Worm (Caenorhabditis elegans): ENCODE results near the gene bath-44.

The bath-44 gene

DNA sequence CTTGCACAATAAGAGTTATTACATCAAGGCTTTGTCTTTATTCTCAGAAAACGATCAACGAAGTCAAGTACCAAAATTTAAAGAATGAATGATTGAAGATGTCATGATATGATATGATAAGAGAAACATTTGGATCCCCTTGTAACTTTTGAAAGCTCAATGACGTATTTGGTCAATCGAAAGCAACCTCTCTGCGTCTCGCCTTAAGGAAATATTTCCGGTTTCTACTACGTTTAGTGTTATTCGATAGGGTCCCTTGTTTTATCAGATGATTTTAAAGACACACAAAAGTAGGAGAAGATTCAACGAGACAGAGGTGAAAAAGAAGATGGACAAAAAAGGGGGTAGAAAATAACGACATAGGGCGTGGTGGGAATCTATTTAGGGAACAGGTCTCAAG, 18.5 kb downstream of the bath-44 start:
- TF ChIP-seq bed-3 (GFP tag; optimal IDR thresholded peaks at IDR 0.05): no peak
- no peak for TF ChIP-seq lin-13 (tag; optimal IDR thresholded peaks at IDR 0.05)
- no peak for TF ChIP-seq mep-1 (tag; optimal IDR thresholded peaks at IDR 0.05)

DNA sequence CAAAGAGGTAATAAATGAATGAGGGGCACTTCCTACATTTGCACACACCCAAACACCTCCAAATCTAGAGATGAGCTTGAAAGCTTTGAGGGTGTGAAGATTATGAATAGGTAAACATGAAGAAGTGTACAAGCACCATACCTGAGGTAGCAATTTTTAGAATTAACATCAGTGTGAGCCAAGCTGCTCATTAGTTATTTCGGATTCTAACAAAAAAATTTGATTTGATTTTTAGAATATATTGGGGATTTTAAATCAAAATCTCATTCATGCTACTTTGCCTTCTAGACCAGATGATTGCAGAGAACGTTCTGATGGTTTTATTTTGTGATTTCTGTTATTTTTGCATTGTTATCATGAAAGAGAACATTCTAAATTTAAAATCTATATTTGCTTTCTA, 19.0 kb downstream of the bath-44 start:
- no peak for TF ChIP-seq mep-1 (tag; optimal IDR thresholded peaks at IDR 0.05)
- TF ChIP-seq unc-62 (GFP tag; optimal IDR thresholded peaks at IDR 0.05): no peak
- no peak for TF ChIP-seq nhr-12 (tag; optimal IDR thresholded peaks at IDR 0.05)
- no peak for TF ChIP-seq M03D4.4 (tag; optimal IDR thresholded peaks at IDR 0.05)

DNA sequence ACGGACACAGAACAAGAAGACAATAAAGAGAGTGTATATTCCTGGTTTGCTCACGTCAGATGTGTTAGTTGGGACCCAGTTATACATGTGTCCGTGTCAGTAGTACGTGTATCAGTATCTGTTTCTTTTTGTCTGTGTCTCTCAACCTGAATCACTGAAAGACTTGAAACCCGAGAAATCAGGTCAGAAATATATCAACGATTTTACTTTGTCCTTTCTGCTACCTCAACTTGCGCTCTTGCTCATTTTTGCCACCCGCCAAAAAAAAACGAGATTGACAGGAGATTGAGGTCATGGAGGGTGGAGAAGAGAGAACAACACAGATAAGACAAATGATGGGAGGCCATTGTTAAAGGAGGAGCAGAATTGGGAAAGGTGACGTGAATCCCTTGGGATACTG, 24.8 kb downstream of the bath-44 start:
- TF ChIP-seq sptf-1 (tag; optimal IDR thresholded peaks at IDR 0.05): no peak
- no peak for TF ChIP-seq nhr-28 (tag; optimal IDR thresholded peaks at IDR 0.05)
- no peak for TF ChIP-seq hlh-1 (tag; optimal IDR thresholded peaks at IDR 0.05)
- no peak for TF ChIP-seq ceh-43 (GFP tag; optimal IDR thresholded peaks at IDR 0.05)
- TF ChIP-seq elt-1 (tag; optimal IDR thresholded peaks at IDR 0.05; ENCODE audit: borderline replicate concordance, insufficient read depth): no peak
- TF ChIP-seq mls-2 (tag; optimal IDR thresholded peaks at IDR 0.05): no peak
- TF ChIP-seq elt-3 (tag; optimal IDR thresholded peaks at IDR 0.05): no peak
- no peak for TF ChIP-seq nhr-237 (tag; optimal IDR thresholded peaks at IDR 0.05)
- TF ChIP-seq M03D4.4 (tag; optimal IDR thresholded peaks at IDR 0.05): no peak
- no peak for TF ChIP-seq zip-8 (tag; optimal IDR thresholded peaks at IDR 0.05)
- no peak for TF ChIP-seq mab-5 (tag; optimal IDR thresholded peaks at IDR 0.05)

DNA sequence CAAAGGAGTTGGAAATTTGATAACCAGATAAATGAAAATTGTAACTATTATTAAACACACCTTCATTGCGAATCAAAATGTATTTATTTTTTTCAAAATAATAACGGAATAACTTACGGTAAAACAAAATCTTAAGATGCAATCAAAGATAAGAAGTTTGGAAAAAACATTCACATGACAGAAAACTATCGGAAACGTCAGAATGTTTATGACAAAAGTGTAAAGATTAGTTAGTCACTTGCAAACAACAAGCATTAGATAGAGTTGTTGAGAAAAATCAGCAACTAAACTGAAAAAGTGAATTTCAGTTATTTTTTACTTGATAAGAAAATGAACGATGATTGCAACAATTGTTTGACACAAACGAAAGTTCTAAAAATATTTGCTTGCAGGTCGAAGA, 25.4 kb downstream of the bath-44 start:
- TF ChIP-seq pha-4 (tag; optimal IDR thresholded peaks at IDR 0.05) (no peak), unc-120 (tag; optimal IDR thresholded peaks at IDR 0.05; ENCODE audit: poor library complexity, severe bottlenecking) (no peak), lin-13 (tag; optimal IDR thresholded peaks at IDR 0.05) (no peak), ces-1 (GFP tag; optimal IDR thresholded peaks at IDR 0.05) (no peak), ceh-43 (GFP tag; optimal IDR thresholded peaks at IDR 0.05) (no peak), tbx-8 (GFP tag; optimal IDR thresholded peaks at IDR 0.05) (no peak), lsy-2 (tag; optimal IDR thresholded peaks at IDR 0.05) (no peak), hlh-1 (tag; optimal IDR thresholded peaks at IDR 0.05) (no peak), bed-3 (GFP tag; optimal IDR thresholded peaks at IDR 0.05) (no peak)

DNA sequence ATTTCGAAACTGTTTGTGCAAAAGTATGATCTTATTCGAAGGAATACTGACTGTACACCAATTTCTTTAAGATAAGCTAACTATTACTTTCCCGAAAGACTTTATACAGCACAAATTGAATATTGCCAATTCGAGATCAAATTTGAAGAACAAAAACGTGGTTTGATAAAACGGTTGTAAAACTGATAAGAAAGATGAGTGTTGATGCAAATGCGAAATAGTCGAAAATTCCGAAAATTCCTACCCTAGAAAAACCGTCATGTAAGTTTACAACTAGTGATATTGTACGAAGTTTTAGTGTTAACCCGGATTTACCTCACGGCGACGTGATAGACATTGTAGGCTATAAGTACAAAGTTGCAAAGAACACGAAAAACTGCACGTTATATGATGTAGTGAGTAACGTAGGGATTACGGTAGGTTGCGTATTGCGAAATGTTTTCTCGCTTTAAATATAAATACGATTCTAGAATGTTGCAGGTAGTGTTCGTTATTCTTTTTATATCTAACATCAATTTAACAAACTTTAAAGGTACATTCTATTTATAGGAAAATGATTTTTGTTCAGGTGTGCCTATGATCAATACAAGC, 26.1 kb downstream of the bath-44 start:
- TF ChIP-seq nhr-76 (tag; optimal IDR thresholded peaks at IDR 0.05): no peak
- TF ChIP-seq flh-1 (GFP tag; optimal IDR thresholded peaks at IDR 0.05): no peak
- no peak for TF ChIP-seq ham-2 (GFP tag; optimal IDR thresholded peaks at IDR 0.05)
- TF ChIP-seq ceh-43 (GFP tag; optimal IDR thresholded peaks at IDR 0.05): no peak
- TF ChIP-seq tbx-8 (GFP tag; optimal IDR thresholded peaks at IDR 0.05): no peak
- no peak for TF ChIP-seq ceh-83 (GFP tag; optimal IDR thresholded peaks at IDR 0.05)
- no peak for TF ChIP-seq mab-5 (tag; optimal IDR thresholded peaks at IDR 0.05)
- no peak for TF ChIP-seq bed-3 (GFP tag; optimal IDR thresholded peaks at IDR 0.05)
- no peak for TF ChIP-seq unc-120 (tag; optimal IDR thresholded peaks at IDR 0.05; ENCODE audit: poor library complexity, severe bottlenecking)
- TF ChIP-seq unc-39 (tag; optimal IDR thresholded peaks at IDR 0.05): no peak
- no peak for TF ChIP-seq nhr-12 (tag; optimal IDR thresholded peaks at IDR 0.05)
- TF ChIP-seq nhr-28 (tag; optimal IDR thresholded peaks at IDR 0.05): no peak
- no peak for TF ChIP-seq lin-32 (GFP tag; optimal IDR thresholded peaks at IDR 0.05)
- no peak for TF ChIP-seq lin-13 (tag; optimal IDR thresholded peaks at IDR 0.05)
- no peak for TF ChIP-seq cnd-1 (tag; optimal IDR thresholded peaks at IDR 0.05)
- no peak for TF ChIP-seq ces-1 (GFP tag; optimal IDR thresholded peaks at IDR 0.05)

DNA sequence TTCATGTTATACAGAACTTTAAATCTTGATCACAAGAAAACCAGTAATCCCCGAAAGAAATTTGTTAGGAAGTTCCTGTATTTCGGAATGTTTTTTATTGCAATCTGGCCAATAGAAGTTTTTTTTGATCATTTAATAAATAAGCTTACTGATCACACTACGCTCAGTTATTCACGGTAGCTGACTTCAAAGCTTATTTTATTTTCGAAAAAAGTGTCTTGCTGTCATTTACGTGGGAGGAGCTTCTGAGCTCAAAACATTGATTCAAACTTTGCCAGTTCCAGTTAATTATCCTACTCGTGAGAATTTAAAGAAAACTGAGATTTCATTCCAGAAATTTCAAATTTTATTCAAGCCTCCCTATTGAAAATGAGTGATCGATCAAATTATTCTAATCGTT, 37.6 kb downstream of the bath-44 start, which contains the start of gene srd-54:
srd-54 (plus strand) TSS at position 301 of the 400 bp plus-strand sequence.
- TF ChIP-seq blmp-1 (tag; optimal IDR thresholded peaks at IDR 0.05) (no peak), hlh-1 (tag; optimal IDR thresholded peaks at IDR 0.05) (no peak), lin-13 (tag; optimal IDR thresholded peaks at IDR 0.05) (no peak), sem-2 (GFP tag; optimal IDR thresholded peaks at IDR 0.05) (no peak), ceh-83 (GFP tag; optimal IDR thresholded peaks at IDR 0.05) (no peak), M03D4.4 (tag; optimal IDR thresholded peaks at IDR 0.05) (no peak), ceh-39 (tag; optimal IDR thresholded peaks at IDR 0.05) (no peak), nhr-76 (tag; optimal IDR thresholded peaks at IDR 0.05) (no peak), snpc-4 (tag; optimal IDR thresholded peaks at IDR 0.05) (no peak), mab-5 (tag; optimal IDR thresholded peaks at IDR 0.05) (no peak), mls-2 (tag; optimal IDR thresholded peaks at IDR 0.05) (no peak), zip-8 (tag; optimal IDR thresholded peaks at IDR 0.05) (no peak), nhr-237 (tag; optimal IDR thresholded peaks at IDR 0.05) (no peak)

Data from whole organism, mixed stage, embryonic.